Worm (Caenorhabditis elegans): Measurements from ENCODE around the gene tiar-1.
A peak's percentile ranks its signal among the peaks of the same experiment; 100 is the strongest.
"Not testable (repeated sequence)": the region's sequence is repeated elsewhere in the genome, so short reads cannot be mapped to it uniquely, and the experiment has no call there.

The tiar-1 gene

DNA sequence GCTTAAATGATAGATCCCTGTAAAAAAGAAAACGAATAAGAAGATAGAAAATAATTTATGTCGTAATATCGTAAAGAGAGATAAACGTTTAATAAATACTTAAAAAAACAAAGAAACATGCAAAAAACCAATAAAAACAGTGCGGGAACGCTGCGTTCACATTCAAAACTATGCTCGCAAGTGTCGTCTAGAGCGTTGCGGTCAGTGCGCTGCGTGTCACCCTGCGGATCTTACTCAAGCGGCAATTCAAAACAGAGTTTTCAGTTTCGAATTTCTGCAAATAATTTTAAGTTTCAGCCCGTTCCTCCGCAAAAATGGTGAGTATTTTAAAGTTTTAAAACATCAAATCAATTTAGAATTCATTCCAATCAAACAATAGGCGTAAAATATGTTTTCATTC is at the start of gene tiar-1, which contains the start of gene lelo-4:
Gene tiar-1, minus strand, starts transcription at position 17 of the 400 bp plus-strand sequence.
Gene lelo-4, plus strand, starts transcription at position 118 of the 400 bp plus-strand sequence.
- TF ChIP-seq zip-5 (tag; optimal IDR thresholded peaks at IDR 0.05) (no peak), ceh-31 (tag; optimal IDR thresholded peaks at IDR 0.05) (peak; percentile 59), ceh-19 (GFP tag; optimal IDR thresholded peaks at IDR 0.05) (no peak), K02D7.2 (tag; optimal IDR thresholded peaks at IDR 0.05) (no peak), unc-55 (GFP tag; optimal IDR thresholded peaks at IDR 0.05) (peak; percentile 5), nfya-1 (tag; optimal IDR thresholded peaks at IDR 0.05) (peak; percentile 50), elt-2 (tag; optimal IDR thresholded peaks at IDR 0.05) (peak; percentile 52), che-1 (tag; optimal IDR thresholded peaks at IDR 0.05) (no peak), pha-2 (tag; optimal IDR thresholded peaks at IDR 0.05) (no peak), C08G9.2 (tag; optimal IDR thresholded peaks at IDR 0.05) (no peak), ceh-2 (tag; optimal IDR thresholded peaks at IDR 0.05) (peak; percentile 2), pqm-1 (tag; optimal IDR thresholded peaks at IDR 0.05) (no peak), ceh-30 (tag; optimal IDR thresholded peaks at IDR 0.05) (no peak), ceh-34 (tag; optimal IDR thresholded peaks at IDR 0.05) (peak; percentile 50), T23F11.4 (GFP tag; optimal IDR thresholded peaks at IDR 0.05) (no peak), pax-1 (tag; optimal IDR thresholded peaks at IDR 0.05) (no peak), pha-4 (tag; optimal IDR thresholded peaks at IDR 0.05) (no peak)

DNA sequence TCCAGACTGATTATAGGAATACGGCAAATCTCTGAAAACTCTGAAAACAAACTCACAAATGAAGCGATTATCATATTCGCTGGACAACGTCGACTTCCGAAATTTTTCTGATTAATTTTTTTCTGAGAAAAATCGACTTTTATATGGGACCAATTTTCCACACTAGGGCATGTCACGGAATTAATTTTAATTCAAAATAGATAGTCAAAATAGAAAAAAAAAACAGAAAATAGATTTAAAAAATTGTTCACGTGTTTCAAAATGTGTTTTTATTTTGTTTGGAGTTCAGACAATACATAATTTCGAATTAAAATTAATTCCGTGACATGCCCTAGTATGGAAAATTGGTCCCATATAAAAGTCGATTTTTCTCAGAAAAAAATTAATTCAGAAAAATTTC is 43.0 kb upstream of the tiar-1 start, which contains the start of the genes F10C1.3 and F10C1.23:
Gene F10C1.3, minus strand, starts transcription at position 101 of the 400 bp plus-strand sequence.
Gene F10C1.23, plus strand, starts transcription at position 385 of the 400 bp plus-strand sequence.
- TF ChIP-seq T23F11.4 (GFP tag; optimal IDR thresholded peaks at IDR 0.05); sdc-2 (tag; optimal IDR thresholded peaks at IDR 0.05); che-1 (tag; optimal IDR thresholded peaks at IDR 0.05): not testable (repeated sequence)

DNA sequence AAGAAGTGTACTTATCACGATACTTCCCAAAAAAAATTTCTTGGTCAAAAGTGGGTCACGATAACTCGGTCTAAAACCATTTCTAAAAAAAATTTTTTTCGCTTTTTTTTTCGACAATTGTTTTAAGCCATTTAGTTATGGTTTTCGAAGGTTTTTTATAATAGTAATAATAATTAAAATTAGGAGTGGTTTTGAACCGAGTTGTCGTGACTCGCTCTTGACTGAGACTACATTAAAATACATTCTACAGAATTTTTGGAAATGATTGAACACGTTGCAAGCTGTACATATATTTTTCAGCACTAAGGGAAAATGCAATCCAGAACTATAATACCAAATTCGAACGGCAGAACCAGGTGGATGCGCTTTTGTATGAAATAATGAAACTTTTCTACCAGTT is 39.5 kb upstream of the tiar-1 start, which contains the start of gene F10C1.8:
Gene F10C1.8, plus strand, starts transcription at position 301 of the 400 bp plus-strand sequence.
- TF ChIP-seq hlh-8 (tag; optimal IDR thresholded peaks at IDR 0.05) (no peak), pag-3 (tag; optimal IDR thresholded peaks at IDR 0.05; ENCODE audit: borderline replicate concordance) (no peak), pha-2 (tag; optimal IDR thresholded peaks at IDR 0.05) (no peak), nfya-1 (tag; optimal IDR thresholded peaks at IDR 0.05) (no peak)

DNA sequence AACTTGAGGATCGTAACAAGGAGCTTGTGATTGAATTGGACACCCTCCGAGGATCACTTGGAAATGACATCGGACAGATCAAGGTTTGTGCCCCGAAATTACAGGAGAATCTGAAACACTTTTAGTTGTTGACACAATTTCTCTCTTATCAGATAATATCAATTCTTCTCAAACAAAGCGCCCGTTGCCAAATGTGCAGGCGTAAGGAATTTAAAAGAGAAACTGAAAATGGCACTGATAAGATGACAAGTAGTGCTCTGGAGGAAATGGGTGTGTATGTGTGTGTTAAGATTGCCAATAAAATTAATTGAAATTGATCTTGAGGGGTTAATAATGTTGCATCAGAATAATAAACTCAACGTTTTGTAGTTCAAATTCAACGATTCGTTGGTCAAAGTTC is 36.7 kb upstream of the tiar-1 start:
- TF ChIP-seq fax-1 (tag; optimal IDR thresholded peaks at IDR 0.05) (no peak), elt-2 (tag; optimal IDR thresholded peaks at IDR 0.05) (peak; percentile 83)

DNA sequence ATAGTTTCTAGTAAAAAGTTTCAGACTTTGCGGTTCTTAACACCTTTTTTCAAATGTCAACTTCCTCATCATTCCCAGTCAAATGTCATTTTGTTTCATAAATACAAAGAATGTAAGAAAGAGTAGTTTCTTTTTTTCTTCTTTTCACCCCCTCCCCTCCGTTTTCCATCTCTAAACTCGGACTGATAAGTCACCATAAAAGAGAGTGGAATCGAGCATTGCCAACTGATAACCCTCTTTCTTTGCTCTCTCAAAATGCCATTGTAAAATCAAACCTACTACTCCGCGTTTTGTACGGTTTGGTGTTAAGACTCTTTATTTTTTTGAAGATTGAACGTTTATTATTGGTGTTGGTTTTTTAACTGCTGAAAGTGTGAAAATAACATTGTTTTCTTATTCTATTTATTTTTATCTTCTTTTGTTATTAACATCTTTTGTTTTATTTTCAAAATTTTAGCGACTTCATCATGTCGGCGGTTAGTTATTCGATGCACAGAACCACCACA is 35.2 kb upstream of the tiar-1 start, which contains the start of gene ifb-2:
Gene ifb-2, plus strand, starts transcription at position 456 of the 506 bp plus-strand sequence.
- peak; percentile 92 for TF ChIP-seq elt-2 (tag; optimal IDR thresholded peaks at IDR 0.05)
- no peak for TF ChIP-seq ztf-16 (tag; optimal IDR thresholded peaks at IDR 0.05)

DNA sequence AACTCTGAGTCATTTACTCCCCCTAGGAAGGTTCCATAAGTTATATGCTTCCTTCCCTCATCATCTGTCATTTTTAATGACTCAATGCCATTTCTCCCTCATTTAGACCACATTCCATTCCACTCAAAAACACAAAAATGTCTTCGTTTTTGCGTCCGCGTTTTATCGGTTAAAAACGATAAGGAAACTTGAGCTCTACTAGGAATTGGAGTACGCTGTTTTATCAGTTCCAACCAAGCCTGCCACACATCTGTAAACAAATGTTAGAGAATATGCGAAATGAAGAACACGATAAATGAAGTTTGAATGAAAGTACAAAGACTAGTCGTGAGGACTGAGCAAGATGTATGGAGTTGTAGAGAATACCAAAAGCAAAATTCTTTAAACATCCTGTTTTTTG is 33.8 kb upstream of the tiar-1 start:
- peak; percentile 93 for TF ChIP-seq elt-2 (tag; optimal IDR thresholded peaks at IDR 0.05)
- TF ChIP-seq hlh-13 (GFP tag; optimal IDR thresholded peaks at IDR 0.05), result no peak

DNA sequence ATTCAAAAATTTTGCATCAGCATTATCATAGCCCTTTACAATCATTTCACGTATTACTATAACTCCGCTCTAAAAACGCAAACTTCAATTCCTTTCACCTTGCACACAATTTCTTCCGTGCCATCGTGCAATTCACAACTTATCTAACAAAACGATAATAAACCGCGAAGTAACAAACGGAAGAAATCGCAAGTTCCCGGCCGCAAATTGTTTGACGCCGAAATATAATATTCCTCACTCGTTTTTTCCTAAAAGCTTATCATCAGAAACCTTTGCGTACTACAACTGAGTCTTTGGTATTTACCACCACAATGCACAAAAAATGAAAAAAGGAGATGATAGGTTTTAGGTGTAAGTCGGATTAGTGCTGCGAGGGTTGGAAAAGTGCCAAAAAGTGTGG is 32.7 kb upstream of the tiar-1 start:
- TF ChIP-seq ama-1 (optimal IDR thresholded peaks at IDR 0.05) (no peak), T23F11.4 (GFP tag; optimal IDR thresholded peaks at IDR 0.05) (no peak), ceh-30 (tag; optimal IDR thresholded peaks at IDR 0.05) (no peak), syd-9 (tag; optimal IDR thresholded peaks at IDR 0.05) (no peak), ttx-3 (tag; optimal IDR thresholded peaks at IDR 0.05) (no peak), ceh-45 (GFP tag; IDR thresholded peaks at IDR 0.05) (no peak), ref-2 (tag; optimal IDR thresholded peaks at IDR 0.05) (no peak), hlh-8 (tag; optimal IDR thresholded peaks at IDR 0.05) (no peak), elt-4 (tag; optimal IDR thresholded peaks at IDR 0.05) (no peak), gmeb-2 (tag; optimal IDR thresholded peaks at IDR 0.05) (no peak), ceh-14 (tag; optimal IDR thresholded peaks at IDR 0.05) (no peak), pat-9 (tag; optimal IDR thresholded peaks at IDR 0.05) (no peak), hlh-15 (tag; optimal IDR thresholded peaks at IDR 0.05) (no peak), nhr-232 (tag; optimal IDR thresholded peaks at IDR 0.05) (no peak), odd-2 (tag; optimal IDR thresholded peaks at IDR 0.05) (no peak), dmd-4 (tag; optimal IDR thresholded peaks at IDR 0.05; ENCODE audit: borderline replicate concordance) (no peak), sdc-2 (tag; optimal IDR thresholded peaks at IDR 0.05) (no peak), K02D7.2 (tag; optimal IDR thresholded peaks at IDR 0.05) (no peak)
